Fruit fly (Drosophila melanogaster): ENCODE measurements around the gene CG42835.

The CG42835 gene

DNA sequence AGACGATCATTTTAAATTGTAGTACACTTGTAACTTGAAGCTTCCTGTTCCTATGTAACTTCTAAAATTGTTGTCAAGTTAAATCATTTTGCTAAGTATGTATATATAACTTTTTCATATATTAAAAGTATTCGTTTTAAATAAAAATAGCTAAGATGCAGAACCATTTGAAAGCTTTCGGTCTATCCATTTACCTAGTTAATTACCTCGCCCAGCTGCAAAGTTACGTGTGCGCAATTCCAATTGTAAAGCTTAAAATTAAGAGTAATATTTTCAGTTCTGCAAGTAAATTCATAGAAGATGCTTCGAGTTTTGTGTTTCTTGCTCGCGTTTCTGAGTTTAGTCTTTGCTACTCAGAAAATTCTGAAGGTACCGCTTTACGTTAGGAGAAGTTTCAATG is 11.1 kb upstream of the CG42835 start, which contains the start of gene CG5860:
Gene CG5860, plus strand, starts transcription at position 301 of the 400 bp plus-strand sequence.
- TF ChIP-seq Dif (GFP tag; optimal IDR thresholded peaks at IDR 0.05; ENCODE audit: partially characterized antibody) (no peak), Hr78 (GFP tag; optimal IDR thresholded peaks at IDR 0.05) (no peak), Myc (optimal IDR thresholded peaks at IDR 0.05) (no peak), Vsx2 (GFP tag; optimal IDR thresholded peaks at IDR 0.05; ENCODE audit: partially characterized antibody) (no peak), HLH106 (tag; optimal IDR thresholded peaks at IDR 0.05) (no peak), lola (GFP tag; optimal IDR thresholded peaks at IDR 0.05) (no peak), Abd-B (GFP tag; optimal IDR thresholded peaks at IDR 0.05) (no peak), psq (GFP tag; optimal IDR thresholded peaks at IDR 0.05) (no peak), br (GFP tag; optimal IDR thresholded peaks at IDR 0.05) (no peak)

DNA sequence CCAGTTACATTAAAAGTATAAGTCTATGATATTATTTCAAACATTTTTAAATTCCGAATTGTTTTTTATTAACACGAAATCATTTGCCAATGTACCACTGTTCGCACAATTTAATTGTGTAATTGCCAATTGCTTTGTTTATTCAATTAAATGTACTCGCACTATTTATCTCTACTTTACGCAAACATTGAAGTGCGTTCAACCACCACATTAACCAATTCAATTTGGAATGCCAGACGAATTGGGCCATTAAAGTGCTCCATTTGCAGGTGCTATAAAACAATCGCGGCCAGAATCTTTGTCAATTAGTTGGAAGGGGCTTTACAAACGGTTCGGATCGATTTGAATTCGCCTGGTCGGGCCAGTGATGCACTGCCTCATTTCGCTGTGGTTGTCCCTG is 9.6 kb upstream of the CG42835 start, which contains the start of gene CG5863:
Gene CG5863, plus strand, starts transcription at position 301 of the 400 bp plus-strand sequence.
- TF ChIP-seq Sp1 (GFP tag; optimal IDR thresholded peaks at IDR 0.05) = no peak
- TF ChIP-seq tai (GFP tag; optimal IDR thresholded peaks at IDR 0.05) = no peak
- no peak for TF ChIP-seq OdsH (GFP tag; optimal IDR thresholded peaks at IDR 0.05)
- TF ChIP-seq Vsx2 (GFP tag; optimal IDR thresholded peaks at IDR 0.05; ENCODE audit: partially characterized antibody) = no peak
- no peak for TF ChIP-seq dl (GFP tag; optimal IDR thresholded peaks at IDR 0.05; ENCODE audit: insufficient read depth in 1 of 2, partially characterized antibody in 2 of 2)
- TF ChIP-seq h (GFP tag; optimal IDR thresholded peaks at IDR 0.05) = no peak
- TF ChIP-seq Mio (GFP tag; optimal IDR thresholded peaks at IDR 0.05) = no peak
- TF ChIP-seq foxo (GFP tag; optimal IDR thresholded peaks at IDR 0.05) = no peak
- no peak for TF ChIP-seq Rel (GFP tag; optimal IDR thresholded peaks at IDR 0.05)
- no peak for TF ChIP-seq Rel (tag; optimal IDR thresholded peaks at IDR 0.05)
- no peak for TF ChIP-seq usp (GFP tag; optimal IDR thresholded peaks at IDR 0.05)
- no peak for TF ChIP-seq jim (GFP tag; optimal IDR thresholded peaks at IDR 0.05)
- no peak for TF ChIP-seq brk (GFP tag; optimal IDR thresholded peaks at IDR 0.05)
- no peak for TF ChIP-seq CrebA (GFP tag; optimal IDR thresholded peaks at IDR 0.05; ENCODE audit: borderline replicate concordance)
- no peak for TF ChIP-seq Abd-B (GFP tag; optimal IDR thresholded peaks at IDR 0.05)
- no peak for TF ChIP-seq Hr83 (GFP tag; optimal IDR thresholded peaks at IDR 0.05; ENCODE audit: poor library complexity, severe bottlenecking)
- TF ChIP-seq ey (GFP tag; optimal IDR thresholded peaks at IDR 0.05) = no peak
- no peak for TF ChIP-seq pan (optimal IDR thresholded peaks at IDR 0.05)
- no peak for TF ChIP-seq Jra (GFP tag; optimal IDR thresholded peaks at IDR 0.05)

dm6 chr3R:17412458-17413127 is 7.8 kb upstream of the CG42835 start, which contains the start of gene CG42821:
CG42821 (plus strand) TSS chr3R:17413077.
- TF ChIP-seq usp (GFP tag; optimal IDR thresholded peaks at IDR 0.05) (no peak), Sp1 (GFP tag; optimal IDR thresholded peaks at IDR 0.05) (no peak), dsf (GFP tag; optimal IDR thresholded peaks at IDR 0.05; ENCODE audit: borderline replicate concordance) (no peak), dmrt93B (GFP tag; optimal IDR thresholded peaks at IDR 0.05) (no peak), psq (GFP tag; optimal IDR thresholded peaks at IDR 0.05) (no peak), fru (GFP tag; optimal IDR thresholded peaks at IDR 0.05) (no peak), sage (GFP tag; optimal IDR thresholded peaks at IDR 0.05) (no peak), pan (optimal IDR thresholded peaks at IDR 0.05) (no peak), Hr83 (GFP tag; optimal IDR thresholded peaks at IDR 0.05; ENCODE audit: poor library complexity, severe bottlenecking) (no peak), Jra (GFP tag; optimal IDR thresholded peaks at IDR 0.05) (no peak), Hnf4 (GFP tag; optimal IDR thresholded peaks at IDR 0.05) (no peak), CG32264 (GFP tag; optimal IDR thresholded peaks at IDR 0.05) (no peak)

DNA sequence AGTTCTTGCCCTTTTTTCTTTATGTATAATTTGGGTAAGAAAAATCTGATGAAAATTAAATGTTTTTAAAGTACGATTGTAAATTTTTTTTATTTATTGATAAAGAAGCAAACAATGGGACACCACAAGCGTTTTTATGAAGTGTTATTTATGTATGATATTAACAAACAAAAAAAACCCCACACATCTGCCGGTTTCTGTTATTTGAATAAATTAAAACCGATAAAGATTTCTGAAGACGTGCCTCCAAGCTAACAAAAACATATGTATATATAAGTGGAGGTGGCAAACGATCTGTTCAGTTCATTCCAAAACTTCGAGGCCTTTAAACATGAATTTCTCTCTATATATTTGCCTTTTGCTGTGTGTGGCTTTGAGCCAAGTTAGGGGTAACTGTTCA is 6.8 kb upstream of the CG42835 start, which contains the start of gene CG42822:
Gene CG42822, plus strand, starts transcription at position 301 of the 400 bp plus-strand sequence.
- no peak for TF ChIP-seq Dfd (GFP tag; optimal IDR thresholded peaks at IDR 0.05)
- no peak for TF ChIP-seq Rel (GFP tag; optimal IDR thresholded peaks at IDR 0.05)
- TF ChIP-seq Rel (tag; optimal IDR thresholded peaks at IDR 0.05) = no peak
- no peak for TF ChIP-seq Mio (GFP tag; optimal IDR thresholded peaks at IDR 0.05)
- no peak for TF ChIP-seq HLH106 (tag; optimal IDR thresholded peaks at IDR 0.05)
- TF ChIP-seq Jra (GFP tag; optimal IDR thresholded peaks at IDR 0.05) = no peak
